Worm (Caenorhabditis elegans): ENCODE data around the gene pals-17.

DNA sequence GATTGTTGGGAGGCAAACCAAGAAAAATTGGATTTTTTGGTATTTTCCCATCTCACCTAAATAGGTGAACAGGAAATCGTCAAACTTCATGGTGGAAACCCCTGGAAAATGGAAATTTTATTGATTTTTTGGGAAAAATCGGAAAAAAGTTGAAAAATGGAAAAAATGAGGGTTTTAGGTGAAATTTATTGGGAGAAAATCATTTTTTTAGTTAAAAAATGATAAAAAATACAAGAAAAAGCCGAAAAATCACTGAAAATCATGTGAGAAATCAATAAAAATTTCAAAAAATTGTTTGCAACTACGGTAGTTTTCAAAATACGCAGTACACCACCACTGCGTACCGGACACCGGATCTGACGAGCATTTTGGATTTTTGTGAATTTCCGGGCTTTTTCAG lies 35.5 kb upstream of the pals-17 start, which contains the start of gene lelo-2:
- TF ChIP-seq T22C8.4 (GFP tag; IDR thresholded peaks at IDR 0.05) (no peak), ztf-29 (GFP tag; IDR thresholded peaks at IDR 0.05) (no peak), cog-1 (tag; optimal IDR thresholded peaks at IDR 0.05) (no peak), klf-2 (GFP tag; conservative IDR thresholded peaks at IDR 0.05) (no peak)
